Worm (Caenorhabditis elegans): ENCODE measurements around the gene T13G4.7.

T13G4.7 gene

ce11 chrX:1202638-1203037 lies 3.3 kb downstream of the T13G4.7 start:
- TF ChIP-seq zip-8 (tag; optimal IDR thresholded peaks at IDR 0.05) (no peak), nhr-76 (tag; optimal IDR thresholded peaks at IDR 0.05) (no peak), M03D4.4 (tag; optimal IDR thresholded peaks at IDR 0.05) (no peak), ceh-39 (tag; optimal IDR thresholded peaks at IDR 0.05) (no peak), lin-13 (tag; optimal IDR thresholded peaks at IDR 0.05) (no peak), blmp-1 (tag; optimal IDR thresholded peaks at IDR 0.05) (no peak), ces-1 (GFP tag; optimal IDR thresholded peaks at IDR 0.05) (no peak), ztf-11 (tag; optimal IDR thresholded peaks at IDR 0.05) (no peak), hlh-1 (tag; optimal IDR thresholded peaks at IDR 0.05) (no peak), unc-39 (tag; optimal IDR thresholded peaks at IDR 0.05) (no peak), nhr-2 (tag; optimal IDR thresholded peaks at IDR 0.05) (no peak), nhr-28 (tag; optimal IDR thresholded peaks at IDR 0.05) (no peak)

ce11 chrX:1192848-1193247 lies 13.1 kb downstream of the T13G4.7 start, which contains the start of gene T13G4.1:
TSS of gene T13G4.1 (plus strand) at chrX:1193148.
- no peak for TF ChIP-seq ceh-39 (tag; optimal IDR thresholded peaks at IDR 0.05)
- no peak for TF ChIP-seq nhr-12 (tag; optimal IDR thresholded peaks at IDR 0.05)
- TF ChIP-seq lin-13 (tag; optimal IDR thresholded peaks at IDR 0.05) = no peak
- TF ChIP-seq elt-1 (tag; optimal IDR thresholded peaks at IDR 0.05; ENCODE audit: borderline replicate concordance, insufficient read depth) = no peak
- no peak for TF ChIP-seq nhr-237 (tag; optimal IDR thresholded peaks at IDR 0.05)
- no peak for TF ChIP-seq bed-3 (GFP tag; optimal IDR thresholded peaks at IDR 0.05)
- no peak for TF ChIP-seq ceh-43 (GFP tag; optimal IDR thresholded peaks at IDR 0.05)
- TF ChIP-seq ceh-83 (GFP tag; optimal IDR thresholded peaks at IDR 0.05) = no peak
- TF ChIP-seq nhr-76 (tag; optimal IDR thresholded peaks at IDR 0.05) = no peak
- no peak for TF ChIP-seq unc-120 (tag; optimal IDR thresholded peaks at IDR 0.05; ENCODE audit: poor library complexity, severe bottlenecking)
- no peak for TF ChIP-seq flh-1 (GFP tag; optimal IDR thresholded peaks at IDR 0.05)
- no peak for TF ChIP-seq lin-32 (GFP tag; optimal IDR thresholded peaks at IDR 0.05)
- no peak for TF ChIP-seq ztf-11 (tag; optimal IDR thresholded peaks at IDR 0.05)
- TF ChIP-seq snpc-4 (tag; optimal IDR thresholded peaks at IDR 0.05) = no peak
- no peak for TF ChIP-seq cnd-1 (tag; optimal IDR thresholded peaks at IDR 0.05)
- no peak for TF ChIP-seq zip-8 (tag; optimal IDR thresholded peaks at IDR 0.05)

- TF ChIP-seq elt-3 (tag; optimal IDR thresholded peaks at IDR 0.05) = no peak
- TF ChIP-seq lsy-2 (tag; optimal IDR thresholded peaks at IDR 0.05) = no peak
- TF ChIP-seq flh-1 (GFP tag; optimal IDR thresholded peaks at IDR 0.05) = no peak
- no peak for TF ChIP-seq lin-13 (tag; optimal IDR thresholded peaks at IDR 0.05)
- no peak for TF ChIP-seq nhr-237 (tag; optimal IDR thresholded peaks at IDR 0.05)
- no peak for TF ChIP-seq sem-2 (GFP tag; optimal IDR thresholded peaks at IDR 0.05)
- peak; percentile 62 for TF ChIP-seq elt-1 (tag; optimal IDR thresholded peaks at IDR 0.05; ENCODE audit: borderline replicate concordance, insufficient read depth)
- no peak for TF ChIP-seq nhr-28 (tag; optimal IDR thresholded peaks at IDR 0.05)
- TF ChIP-seq hlh-1 (tag; optimal IDR thresholded peaks at IDR 0.05) = peak; percentile 88
- peak; percentile 13 for TF ChIP-seq unc-62 (GFP tag; optimal IDR thresholded peaks at IDR 0.05)
- no peak for TF ChIP-seq ham-2 (GFP tag; optimal IDR thresholded peaks at IDR 0.05)
- TF ChIP-seq nhr-2 (tag; optimal IDR thresholded peaks at IDR 0.05) = peak; percentile 69
- no peak for TF ChIP-seq blmp-1 (tag; optimal IDR thresholded peaks at IDR 0.05)
- no peak for TF ChIP-seq pha-4 (tag; optimal IDR thresholded peaks at IDR 0.05)
These were observed 14.3 kb downstream of the T13G4.7 start, which contains the start of gene T13G4.4 for ce11 chrX:1191582-1191981. TSS of gene T13G4.4 (minus strand) at chrX:1191678.

- TF ChIP-seq ces-1 (GFP tag; optimal IDR thresholded peaks at IDR 0.05) (peak; percentile 87), mep-1 (tag; optimal IDR thresholded peaks at IDR 0.05) (no peak)
These were observed 20.5 kb downstream of the T13G4.7 start for ce11 chrX:1185474-1185873.

ce11 chrX:1183985-1184384 lies 21.9 kb downstream of the T13G4.7 start:
- TF ChIP-seq ces-1 (GFP tag; optimal IDR thresholded peaks at IDR 0.05) (peak; percentile 92), mep-1 (tag; optimal IDR thresholded peaks at IDR 0.05) (no peak)

ce11 chrX:1183258-1183657 lies 22.7 kb downstream of the T13G4.7 start:
- TF ChIP-seq hlh-1 (tag; optimal IDR thresholded peaks at IDR 0.05) (peak; percentile 4), unc-62 (GFP tag; optimal IDR thresholded peaks at IDR 0.05) (peak; percentile 67), ham-2 (GFP tag; optimal IDR thresholded peaks at IDR 0.05) (no peak)
